Fruit fly (Drosophila melanogaster) whole organism, embryonic: ENCODE data around the gene CG11986.

Experiments
- Antp ChIP-seq: fragments of 200-800 bp; sonication (Bioruptor generic); optimal IDR thresholded peaks from 3 replicates; lab custom pipeline; 2016; ENCODE audit warnings: missing biosample characterization, missing genetic modification characterization
- Bgb ChIP-seq: fragments of 200-800 bp; sonication (Bioruptor generic); IDR thresholded peaks from 2 replicates; pipeline ENCODE4 v1.3.6; 2022; ENCODE audit warnings: missing biosample characterization, missing genetic modification characterization; ENCODE audit not compliant: partially characterized antibody
- CG10321 ChIP-seq: fragments of 200-800 bp; sonication (Bioruptor generic); IDR thresholded peaks from 2 replicates; pipeline ENCODE4 v1.3.6; 2022; ENCODE audit warnings: missing biosample characterization, missing genetic modification characterization
- CG10654 ChIP-seq: fragments of 200-800 bp; sonication (Bioruptor generic); optimal IDR thresholded peaks from 2 replicates; lab custom pipeline; 2016; ENCODE audit warnings: missing biosample characterization, missing genetic modification characterization
- CG11696 ChIP-seq: fragments of 200-800 bp; sonication (Bioruptor generic); IDR thresholded peaks from 2 replicates; pipeline ENCODE4 v1.3.6; 2022; ENCODE audit warnings: missing biosample characterization, missing genetic modification characterization
- CG12299 ChIP-seq: fragments of 200-800 bp; sonication (Bioruptor generic); optimal IDR thresholded peaks from 2 replicates; lab custom pipeline; 2018; ENCODE audit warnings: missing biosample characterization, mild to moderate bottlenecking, missing genetic modification characterization
- CG12659 ChIP-seq: fragments of 200-800 bp; sonication (Bioruptor generic); optimal IDR thresholded peaks from 3 replicates; lab custom pipeline; 2017; ENCODE audit warnings: mild to moderate bottlenecking, missing biosample characterization, missing genetic modification reagents, missing genetic modification characterization
- CG13624 ChIP-seq: fragments of 200-800 bp; sonication (Bioruptor generic); optimal IDR thresholded peaks from 2 replicates; lab custom pipeline; 2016; ENCODE audit warnings: missing biosample characterization, missing genetic modification characterization
- CG16779 ChIP-seq: fragments of 200-800 bp; sonication (Bioruptor generic); IDR thresholded peaks from 2 replicates; pipeline ENCODE4 v1.3.6; 2022; ENCODE audit warnings: missing biosample characterization, missing genetic modification characterization
- CG17829 ChIP-seq: fragments of 200-800 bp; optimal IDR thresholded peaks from 2 replicates; lab custom pipeline; 2019; ENCODE audit warnings: missing biosample characterization, mild to moderate bottlenecking, missing genetic modification characterization, moderate library complexity
- CG2120 ChIP-seq: fragments of 200-800 bp; sonication (Bioruptor generic); optimal IDR thresholded peaks from 3 replicates; lab custom pipeline; 2016; ENCODE audit warnings: missing biosample characterization, missing genetic modification characterization
- CG2712 ChIP-seq: fragments of 200-800 bp; optimal IDR thresholded peaks from 3 replicates; lab custom pipeline; 2019; ENCODE audit warnings: missing biosample characterization, mild to moderate bottlenecking, missing genetic modification characterization, moderate library complexity
- CG2875 ChIP-seq: fragments of 200-800 bp; sonication (Bioruptor generic); optimal IDR thresholded peaks from 2 replicates; lab custom pipeline; 2017; ENCODE audit warnings: missing biosample characterization, mild to moderate bottlenecking, missing genetic modification characterization, missing genetic modification reagents
- CG32772 ChIP-seq: fragments of 200-800 bp; sonication (Bioruptor generic); IDR thresholded peaks from 2 replicates; pipeline ENCODE4 v1.3.6; 2022; ENCODE audit warnings: missing biosample characterization, missing genetic modification characterization
- CG34376 ChIP-seq: fragments of 200-800 bp; sonication (Bioruptor generic); optimal IDR thresholded peaks from 2 replicates; lab custom pipeline; 2018; ENCODE audit warnings: missing biosample characterization, mild to moderate bottlenecking, missing genetic modification characterization
- CG3847 ChIP-seq: fragments of 200-800 bp; sonication (Bioruptor generic); IDR thresholded peaks from 2 replicates; pipeline ENCODE4 v1.3.6; 2022; ENCODE audit warnings: missing biosample characterization, missing genetic modification characterization
- CG5180 ChIP-seq: fragments of 200-800 bp; sonication (Bioruptor generic); optimal IDR thresholded peaks from 3 replicates; lab custom pipeline; 2017; ENCODE audit warnings: missing biosample characterization, missing genetic modification characterization, mild to moderate bottlenecking, moderate library complexity, missing genetic modification reagents
- CG6791 ChIP-seq: fragments of 200-800 bp; sonication (Bioruptor generic); IDR thresholded peaks from 3 replicates; pipeline ENCODE4 v1.3.6; 2022; ENCODE audit warnings: missing biosample characterization, missing genetic modification characterization; ENCODE audit not compliant: partially characterized antibody
- CG9797 ChIP-seq: fragments of 200-800 bp; sonication (Bioruptor generic); optimal IDR thresholded peaks from 3 replicates; lab custom pipeline; 2018; ENCODE audit warnings: missing biosample characterization, mild to moderate bottlenecking, missing genetic modification characterization
- CHES-1-like ChIP-seq: fragments of 200-800 bp; sonication (Bioruptor generic); optimal IDR thresholded peaks from 2 replicates; lab custom pipeline; 2016; ENCODE audit warnings: missing biosample characterization, missing genetic modification characterization
- Chrac-16 ChIP-seq: fragments of 200-800 bp; sonication (Bioruptor generic); optimal IDR thresholded peaks from 3 replicates; lab custom pipeline; 2016; ENCODE audit warnings: missing biosample characterization, missing genetic modification characterization
- Deaf1 ChIP-seq: fragments of 200-800 bp; optimal IDR thresholded peaks from 3 replicates; lab custom pipeline; 2019; ENCODE audit warnings: missing biosample characterization, mild to moderate bottlenecking, missing genetic modification characterization, moderate library complexity
- Dll ChIP-seq: fragments of 200-800 bp; sonication (Bioruptor generic); IDR thresholded peaks from 4 replicates; pipeline ENCODE4 v1.3.6; 2022; ENCODE audit warnings: missing biosample characterization, missing genetic modification characterization; ENCODE audit not compliant: partially characterized antibody
- Doc2 ChIP-seq: fragments of 200-800 bp; sonication (Bioruptor generic); IDR thresholded peaks from 2 replicates; pipeline ENCODE4 v1.3.6; 2022; ENCODE audit warnings: missing biosample characterization, missing genetic modification characterization
- Drgx ChIP-seq: fragments of 200-800 bp; sonication (Bioruptor generic); IDR thresholded peaks from 2 replicates; pipeline ENCODE4 v1.3.6; 2022; ENCODE audit warnings: missing biosample characterization, missing genetic modification characterization
- Ets65A ChIP-seq: fragments of 200-800 bp; sonication (Bioruptor generic); peaks from one replicate; lab custom pipeline; 2016; ENCODE audit warnings: missing biosample characterization, missing genetic modification characterization
- H15 ChIP-seq: fragments of 200-800 bp; sonication (Bioruptor generic); IDR thresholded peaks from 3 replicates; pipeline ENCODE4 v1.3.6; 2022; ENCODE audit warnings: missing biosample characterization, missing genetic modification characterization
- HLH54F ChIP-seq: fragments of 200-800 bp; sonication (Bioruptor generic); optimal IDR thresholded peaks from 3 replicates; lab custom pipeline; 2016; ENCODE audit warnings: missing biosample characterization, missing genetic modification characterization
- MBD-R2 ChIP-seq: fragments of 200-800 bp; sonication (Bioruptor generic); IDR thresholded peaks from 2 replicates; pipeline ENCODE4 v1.3.6; 2022; ENCODE audit warnings: missing biosample characterization, missing genetic modification characterization
- MTF-1 ChIP-seq: fragments of 200-800 bp; sonication (Bioruptor generic); optimal IDR thresholded peaks from 2 replicates; lab custom pipeline; 2018; ENCODE audit warnings: missing biosample characterization, mild to moderate bottlenecking, missing genetic modification characterization, borderline replicate concordance
- NC2β ChIP-seq: fragments of 200-800 bp; sonication (Bioruptor generic); optimal IDR thresholded peaks from 2 replicates; lab custom pipeline; 2016; ENCODE audit warnings: missing biosample characterization, missing genetic modification characterization
- Sin3A ChIP-seq: fragments of >200 bp; optimal IDR thresholded peaks from 2 replicates; lab custom pipeline; 2018
- Taf1 ChIP-seq: fragments of 200-800 bp; sonication (Bioruptor generic); IDR thresholded peaks from 2 replicates; pipeline ENCODE4 v1.3.6; 2022; ENCODE audit warnings: missing biosample characterization, missing genetic modification characterization
- ato ChIP-seq: fragments of 200-800 bp; sonication (Bioruptor generic); IDR thresholded peaks from 2 replicates; pipeline ENCODE4 v1.3.6; 2022; ENCODE audit warnings: missing biosample characterization, missing genetic modification characterization; ENCODE audit not compliant: partially characterized antibody
- bigmax ChIP-seq: fragments of 200-800 bp; sonication (Bioruptor generic); optimal IDR thresholded peaks from 2 replicates; lab custom pipeline; 2018; ENCODE audit warnings: missing biosample characterization, mild to moderate bottlenecking, missing genetic modification characterization
- chinmo ChIP-seq: fragments of 200-800 bp; sonication (Bioruptor generic); IDR thresholded peaks from 4 replicates; pipeline ENCODE4 v1.3.6; 2022; ENCODE audit warnings: missing biosample characterization, missing genetic modification characterization; ENCODE audit not compliant: partially characterized antibody
- cwo ChIP-seq: fragments of 200-800 bp; sonication (Bioruptor generic); optimal IDR thresholded peaks from 3 replicates; lab custom pipeline; 2017; ENCODE audit warnings: missing biosample characterization, missing genetic modification characterization, mild to moderate bottlenecking, moderate library complexity, missing genetic modification reagents
- gt ChIP-seq: fragments of 200-800 bp; sonication (Bioruptor generic); IDR thresholded peaks from 2 replicates; pipeline ENCODE4 v1.3.6; 2022; ENCODE audit warnings: missing biosample characterization, missing genetic modification characterization
- hbn ChIP-seq: fragments of 200-800 bp; sonication (Bioruptor generic); IDR thresholded peaks from 2 replicates; pipeline ENCODE4 v1.3.6; 2022; ENCODE audit warnings: missing biosample characterization, missing genetic modification characterization; ENCODE audit not compliant: partially characterized antibody
- inv ChIP-seq: fragments of 200-800 bp; sonication (Bioruptor generic); IDR thresholded peaks from 2 replicates; pipeline ENCODE4 v1.3.6; 2022; ENCODE audit warnings: missing biosample characterization, missing genetic modification characterization; ENCODE audit not compliant: partially characterized antibody
- klu ChIP-seq: fragments of 200-800 bp; sonication (Bioruptor generic); IDR thresholded peaks from 2 replicates; pipeline ENCODE4 v1.3.6; 2022; ENCODE audit warnings: missing biosample characterization, missing genetic modification characterization
- knrl ChIP-seq: fragments of 200-800 bp; sonication (Bioruptor generic); IDR thresholded peaks from 3 replicates; pipeline ENCODE4 v1.3.6; 2022; ENCODE audit warnings: missing biosample characterization, missing genetic modification characterization; ENCODE audit not compliant: partially characterized antibody
- lmd ChIP-seq: fragments of 200-800 bp; sonication (Bioruptor generic); IDR thresholded peaks from 2 replicates; pipeline ENCODE4 v1.3.6; 2022; ENCODE audit warnings: missing biosample characterization, missing genetic modification characterization
- psq ChIP-seq: fragments of 200-800 bp; sonication (Bioruptor generic); optimal IDR thresholded peaks from 2 replicates; lab custom pipeline; 2017; ENCODE audit warnings: missing biosample characterization, missing genetic modification characterization
- sc ChIP-seq, 3 experiments: fragments of >200 bp in 2 of 3; fragments of 200-800 bp in 1 of 3; sonication (Bioruptor generic) in 1 of 3; optimal IDR thresholded peaks; 2 replicates in 2 of 3; 3 replicates in 1 of 3; lab custom pipeline; 2017; ENCODE audit warnings: mild to moderate bottlenecking in 1 of 3, missing biosample characterization in 1 of 3, missing genetic modification characterization in 1 of 3, missing genetic modification reagents in 1 of 3
- sens ChIP-seq: fragments of 200-800 bp; sonication (Bioruptor generic); peaks from one replicate; lab custom pipeline; 2016; ENCODE audit warnings: missing biosample characterization, missing genetic modification characterization
- trem ChIP-seq: fragments of 200-800 bp; optimal IDR thresholded peaks from 3 replicates; lab custom pipeline; 2019; ENCODE audit warnings: missing biosample characterization, mild to moderate bottlenecking, missing genetic modification characterization, moderate library complexity
- usp ChIP-seq: fragments of >200 bp; optimal IDR thresholded peaks from 2 replicates; lab custom pipeline; 2017; ENCODE audit warnings: missing biosample characterization, missing genetic modification characterization
- vvl ChIP-seq: fragments of 200-800 bp; sonication (Bioruptor generic); IDR thresholded peaks from 2 replicates; pipeline ENCODE4 v1.3.6; 2022; ENCODE audit warnings: missing biosample characterization, missing genetic modification characterization
- zf30C ChIP-seq: fragments of 200-800 bp; sonication (Bioruptor generic); optimal IDR thresholded peaks from 3 replicates; lab custom pipeline; 2018; ENCODE audit warnings: missing biosample characterization, mild to moderate bottlenecking, missing genetic modification characterization

CG11986 gene

DNA sequence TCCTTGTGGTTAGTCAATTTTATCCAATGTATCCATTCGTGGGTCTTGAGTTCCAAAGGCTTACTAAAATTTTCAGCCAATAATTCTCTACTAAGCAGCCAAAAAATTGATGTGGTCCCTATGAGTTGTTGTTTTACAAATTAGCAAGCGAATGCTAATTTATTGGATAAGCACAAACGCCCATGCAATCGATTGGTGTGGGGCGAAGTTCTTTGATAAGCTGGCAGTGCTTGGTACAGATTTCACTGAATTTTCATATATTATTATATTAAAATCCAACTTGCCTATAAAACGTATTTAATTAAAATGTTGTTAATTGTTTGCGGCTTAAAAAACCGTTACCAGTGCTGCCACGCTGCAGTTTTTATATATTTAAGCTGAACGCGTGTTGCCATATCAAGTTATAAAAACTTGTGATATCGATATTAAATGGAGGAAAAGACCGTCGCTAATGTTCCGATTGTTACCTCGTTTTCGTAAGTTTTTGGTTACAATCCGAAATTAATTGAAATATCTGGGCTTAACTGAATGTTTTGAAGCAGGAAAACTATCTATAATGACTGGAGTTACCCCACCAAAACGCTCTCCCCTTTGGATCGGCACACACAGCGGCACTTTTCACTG is 11.5 kb upstream of the CG11986 start, which contains the start of the genes CG31100 and CG11980 (continued):
- TF ChIP-seq H15 (GFP tag; lab: Robert Waterston, UW) (no peak), CG2712 (peak; percentile 46), CG6791 (GFP tag; lab: Robert Waterston, UW) (peak; percentile 72; the same call in 2 of the 3 replicates), lmd (no peak), CG13624 (no peak), bigmax (peak; percentile 75), ato (0 out of 2 replicates have a peak, but pooled peaks have one; percentile 39), CG11696 (GFP tag; lab: Robert Waterston, UW) (no peak), CG34376 (GFP tag; lab: Kevin White, UChicago) (no peak), CG10654 (GFP tag; lab: Kevin White, UChicago) (no peak), knrl (GFP tag; lab: Robert Waterston, UW) (peak; percentile 73), Antp (GFP tag; lab: Kevin White, UChicago) (no peak), Doc2 (GFP tag; lab: Robert Waterston, UW) (no peak), klu (GFP tag; lab: Robert Waterston, UW) (no peak), CG2875 (GFP tag; lab: Kevin White, UChicago) (no peak), cwo (no peak), Drgx (GFP tag; lab: Robert Waterston, UW) (no peak), gt (GFP tag; lab: Robert Waterston, UW) (no peak), MTF-1 (no peak), Dll (peak; percentile 77), vvl (GFP tag; lab: Robert Waterston, UW) (0 out of 2 replicates have a peak, but pooled peaks have one; percentile 17), CG12299 (no peak), zf30C (GFP tag; lab: Kevin White, UChicago) (no peak), chinmo (GFP tag; lab: Robert Waterston, UW) (0 out of 4 replicates have a peak, but pooled peaks have one; percentile 30), hbn (GFP tag; lab: Robert Waterston, UW) (peak; percentile 73), sc (optimal IDR thresholded peaks at IDR 0.05; lab: Kevin White, UChicago) (no peak), sc (GFP tag; optimal IDR thresholded peaks at IDR 0.05; lab: Kevin White, UChicago) (no peak), CG16779 (GFP tag; lab: Robert Waterston, UW) (no peak), CG9797 (GFP tag; lab: Kevin White, UChicago) (peak; percentile 12), inv (GFP tag; lab: Robert Waterston, UW) (peak; percentile 60; the same call in 1 of the 2 replicates), usp (GFP tag; lab: Kevin White, UChicago) (no peak), psq (GFP tag; lab: Kevin White, UChicago) (no peak), CG5180 (GFP tag; lab: Kevin White, UChicago) (no peak), NC2β (GFP tag; lab: Kevin White, UChicago) (peak; percentile 18), Ets65A (GFP tag; lab: Kevin White, UChicago) (no peak), Chrac-16 (GFP tag; lab: Kevin White, UChicago) (no peak), Taf1 (GFP tag; lab: Robert Waterston, UW) (no peak), CHES-1-like (GFP tag; lab: Kevin White, UChicago) (peak; percentile 33), MBD-R2 (GFP tag; lab: Robert Waterston, UW) (peak; percentile 46), Bgb (peak; percentile 84), CG2120 (no peak), CG32772 (GFP tag; lab: Robert Waterston, UW) (no peak), trem (tag; lab: Kevin White, UChicago) (peak; percentile 77), CG10321 (GFP tag; lab: Robert Waterston, UW) (no peak), CG3847 (peak; percentile 46), HLH54F (no peak), sens (GFP tag; lab: Kevin White, UChicago) (peak; percentile 72), CG12659 (GFP tag; lab: Kevin White, UChicago) (peak; percentile 61), Deaf1 (tag; lab: Kevin White, UChicago) (no peak), Sin3A (lab: Kevin White, UChicago) (peak; percentile 13), CG17829 (tag; lab: Kevin White, UChicago) (peak; percentile 35)
